Worm (Caenorhabditis elegans): Measurements from ENCODE around the gene spp-8.

DNA sequence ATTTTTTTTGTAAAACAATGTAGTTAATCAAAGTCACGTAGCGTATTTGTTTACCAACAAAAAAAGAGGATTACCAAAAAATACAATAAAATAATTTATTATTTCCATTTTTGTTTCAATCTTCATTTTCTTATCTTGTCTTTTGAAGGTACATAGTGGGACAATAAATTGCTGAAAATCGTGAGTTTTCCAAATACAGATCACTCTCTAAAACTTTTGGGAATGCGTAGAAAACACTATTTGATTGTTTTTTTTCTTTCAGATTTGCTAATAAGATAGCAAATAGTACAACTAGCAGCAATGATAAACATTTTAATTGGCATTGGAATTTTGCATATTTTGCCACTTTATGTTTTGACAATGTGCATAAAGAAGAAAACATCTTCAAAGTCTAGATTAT is 19.9 kb downstream of the spp-8 start, which contains the start of gene C28C12.1:
- no peak for TF ChIP-seq dao-5 (tag; optimal IDR thresholded peaks at IDR 0.05)
- no peak for TF ChIP-seq him-1 (tag; optimal IDR thresholded peaks at IDR 0.05)

Measured in whole organism, L4/young adult.